Worm (Caenorhabditis elegans): ENCODE measurements around the gene dph-1.

ce11 chrIII:3698366-3698765, 8.3 kb upstream of the dph-1 start:
- TF ChIP-seq sma-3 (GFP tag; optimal IDR thresholded peaks at IDR 0.05) (no peak), lin-39 (tag; optimal IDR thresholded peaks at IDR 0.05) (no peak), fos-1 (tag; optimal IDR thresholded peaks at IDR 0.05) (no peak), nhr-237 (tag; optimal IDR thresholded peaks at IDR 0.05) (no peak), ama-1 (optimal IDR thresholded peaks at IDR 0.05) (no peak), nhr-77 (tag; optimal IDR thresholded peaks at IDR 0.05) (no peak), aly-2 (tag; optimal IDR thresholded peaks at IDR 0.05) (no peak), zag-1 (tag; optimal IDR thresholded peaks at IDR 0.05) (no peak), nhr-12 (tag; optimal IDR thresholded peaks at IDR 0.05) (no peak), snpc-4 (tag; optimal IDR thresholded peaks at IDR 0.05) (no peak), elt-1 (tag; optimal IDR thresholded peaks at IDR 0.05) (no peak)
